Worm (Caenorhabditis elegans) whole organism, L3 larva: Measurements from ENCODE around the gene nono-1.

Experiments used
- ceh-28 ChIP-seq: fragments of 150-350 bp; optimal IDR thresholded peaks from 2 replicates; lab custom pipeline; 2014; ENCODE audit warnings: missing biosample characterization, missing genetic modification reagents, missing genetic modification characterization
- nhr-23 ChIP-seq: fragments of 150-350 bp; optimal IDR thresholded peaks from 2 replicates; lab custom pipeline; 2014; ENCODE audit warnings: missing biosample characterization, missing genetic modification reagents, missing genetic modification characterization
- nhr-77 ChIP-seq: fragments of 150-350 bp; optimal IDR thresholded peaks from 2 replicates; lab custom pipeline; 2014; ENCODE audit warnings: missing biosample characterization, missing genetic modification characterization
- snpc-4 ChIP-seq: fragments of 150-350 bp; optimal IDR thresholded peaks from 2 replicates; lab custom pipeline; 2014; ENCODE audit warnings: missing biosample characterization, missing genetic modification characterization
- tbx-2 ChIP-seq: sonication (generic microtip); optimal IDR thresholded peaks from 2 replicates; lab custom pipeline; 2016; ENCODE audit warnings: mild to moderate bottlenecking, missing genetic modification characterization, missing compliant biosample characterization
- ztf-11 ChIP-seq: fragments of 150-350 bp; optimal IDR thresholded peaks from 2 replicates; lab custom pipeline; 2014; ENCODE audit warnings: missing biosample characterization, missing genetic modification characterization

- TF ChIP-seq snpc-4 = no peak
- TF ChIP-seq ztf-11 (tag; lab: Kevin White, UChicago) = no peak
- no peak for TF ChIP-seq nhr-77
- TF ChIP-seq nhr-23 (tag; lab: Kevin White, UChicago) = no peak
- no peak for TF ChIP-seq tbx-2 (tag; lab: Kevin White, UChicago)
- no peak for TF ChIP-seq ceh-28
Measured at ce11 chrIII:5998640-5999039, 40.6 kb upstream of the nono-1 start.
